Worm (Caenorhabditis elegans): Measurements from ENCODE around the gene F15E6.9.

- TF ChIP-seq tab-1 (GFP tag; IDR thresholded peaks at IDR 0.05) (no peak), cog-1 (tag; optimal IDR thresholded peaks at IDR 0.05) (no peak)
Observed at ce11 chrIV:4272167-4272566, 26.7 kb downstream of the F15E6.9 start, which contains the start of gene F36A4.1.
